Fruit fly (Drosophila melanogaster) whole organism, embryonic: ENCODE measurements around the gene RpS28b.

Experiments
- Antp ChIP-seq: fragments of 200-800 bp; sonication (Bioruptor generic); optimal IDR thresholded peaks from 3 replicates; lab custom pipeline; 2016; ENCODE audit warnings: missing biosample characterization, missing genetic modification characterization
- Awh ChIP-seq: fragments of 200-800 bp; sonication (Bioruptor generic); IDR thresholded peaks from 2 replicates; pipeline ENCODE4, ENCODE4 v1.3.6; 2022; ENCODE audit warnings: missing biosample characterization, missing genetic modification characterization
- B-H2 ChIP-seq: fragments of 200-800 bp; sonication (Bioruptor generic); optimal IDR thresholded peaks from 2 replicates; lab custom pipeline; 2018; ENCODE audit warnings: missing biosample characterization, mild to moderate bottlenecking, missing genetic modification characterization
- Bdp1 ChIP-seq: fragments of 200-800 bp; sonication (Bioruptor generic); optimal IDR thresholded peaks from 3 replicates; lab custom pipeline; 2016; ENCODE audit warnings: missing biosample characterization, missing genetic modification characterization
- Bgb ChIP-seq: fragments of 200-800 bp; sonication (Bioruptor generic); IDR thresholded peaks from 2 replicates; pipeline ENCODE4 v1.3.6; 2022; ENCODE audit warnings: missing biosample characterization, missing genetic modification characterization; ENCODE audit not compliant: partially characterized antibody
- CG10147 ChIP-seq: fragments of 200-800 bp; sonication (Bioruptor generic); optimal IDR thresholded peaks from 2 replicates; lab custom pipeline; 2019; ENCODE audit warnings: missing biosample characterization, mild to moderate bottlenecking, missing genetic modification characterization, moderate library complexity
- CG10274 ChIP-seq: fragments of 200-800 bp; sonication (Bioruptor generic); optimal IDR thresholded peaks from 3 replicates; lab custom pipeline; 2017; ENCODE audit warnings: missing biosample characterization, mild to moderate bottlenecking, missing genetic modification characterization
- CG10654 ChIP-seq: fragments of 200-800 bp; sonication (Bioruptor generic); optimal IDR thresholded peaks from 2 replicates; lab custom pipeline; 2016; ENCODE audit warnings: missing biosample characterization, missing genetic modification characterization
- CG10979 ChIP-seq: fragments of 200-800 bp; sonication (Bioruptor generic); optimal IDR thresholded peaks from 2 replicates; lab custom pipeline; 2018; ENCODE audit warnings: missing biosample characterization, mild to moderate bottlenecking, missing genetic modification characterization, moderate library complexity
- CG11504 ChIP-seq: fragments of 200-800 bp; sonication (Bioruptor generic); optimal IDR thresholded peaks from 3 replicates; lab custom pipeline; 2019; ENCODE audit warnings: missing biosample characterization, mild to moderate bottlenecking, missing genetic modification characterization, moderate library complexity
- CG12391 ChIP-seq: fragments of 200-800 bp; sonication (Bioruptor generic); optimal IDR thresholded peaks from 3 replicates; lab custom pipeline; 2018; ENCODE audit warnings: missing biosample characterization, mild to moderate bottlenecking, missing genetic modification characterization, moderate library complexity
- CG1603 ChIP-seq: fragments of 200-800 bp; sonication (Bioruptor generic); optimal IDR thresholded peaks from 2 replicates; lab custom pipeline; 2019; ENCODE audit warnings: missing biosample characterization, mild to moderate bottlenecking, missing genetic modification characterization, moderate library complexity
- CG17186 ChIP-seq: fragments of 200-800 bp; sonication (Bioruptor generic); optimal IDR thresholded peaks from 3 replicates; lab custom pipeline; 2017; ENCODE audit warnings: missing biosample characterization, missing genetic modification reagents, missing genetic modification characterization
- CG17359 ChIP-seq: fragments of 200-800 bp; sonication (Bioruptor generic); optimal IDR thresholded peaks from 3 replicates; lab custom pipeline; 2018; ENCODE audit warnings: missing biosample characterization, mild to moderate bottlenecking, missing genetic modification characterization, moderate library complexity
- CG1832 ChIP-seq: fragments of 200-800 bp; sonication (Bioruptor generic); optimal IDR thresholded peaks from 2 replicates; lab custom pipeline; 2017; ENCODE audit warnings: missing biosample characterization, mild to moderate bottlenecking, missing genetic modification characterization, inconsistent platforms
- CG2202 ChIP-seq: fragments of 200-800 bp; sonication (Bioruptor generic); optimal IDR thresholded peaks from 2 replicates; lab custom pipeline; 2018; ENCODE audit warnings: missing biosample characterization, mild to moderate bottlenecking, missing genetic modification characterization
- CG30431 ChIP-seq: fragments of 200-800 bp; sonication (Bioruptor generic); optimal IDR thresholded peaks from 2 replicates; lab custom pipeline; 2017; ENCODE audit warnings: missing biosample characterization, missing genetic modification characterization
- CG3838 ChIP-seq: fragments of 200-800 bp; sonication (Bioruptor generic); optimal IDR thresholded peaks from 3 replicates; lab custom pipeline; 2016; ENCODE audit warnings: missing biosample characterization, missing genetic modification characterization
- CG3995 ChIP-seq: fragments of 200-800 bp; sonication (Bioruptor generic); optimal IDR thresholded peaks from 3 replicates; lab custom pipeline; 2016; ENCODE audit warnings: missing biosample characterization, missing genetic modification characterization
- CG4360 ChIP-seq: fragments of 200-800 bp; sonication (Bioruptor generic); IDR thresholded peaks from 2 replicates; pipeline ENCODE4 v1.3.6; 2022; ENCODE audit warnings: missing biosample characterization, missing genetic modification characterization
- CG7987 ChIP-seq: fragments of 200-800 bp; sonication (Bioruptor generic); optimal IDR thresholded peaks from 2 replicates; lab custom pipeline; 2018; ENCODE audit warnings: missing biosample characterization, mild to moderate bottlenecking, missing genetic modification characterization, moderate library complexity
- CG9609 ChIP-seq: fragments of 200-800 bp; sonication (Bioruptor generic); optimal IDR thresholded peaks from 3 replicates; lab custom pipeline; 2016; ENCODE audit warnings: missing biosample characterization, missing genetic modification characterization
- D19B ChIP-seq: fragments of 200-800 bp; sonication (Bioruptor generic); optimal IDR thresholded peaks from 2 replicates; lab custom pipeline; 2017; ENCODE audit warnings: missing biosample characterization, mild to moderate bottlenecking, missing genetic modification characterization
- Dbx ChIP-seq: fragments of 200-800 bp; sonication (Bioruptor generic); IDR thresholded peaks from 3 replicates; pipeline ENCODE4 v1.3.6; 2022; ENCODE audit warnings: missing biosample characterization, missing genetic modification characterization
- Dref ChIP-seq: fragments of 200-800 bp; sonication (Bioruptor generic); IDR thresholded peaks from 2 replicates; pipeline ENCODE4 v1.3.6; 2022; ENCODE audit warnings: missing biosample characterization, missing genetic modification characterization
- ERR ChIP-seq: fragments of 200-800 bp; sonication (Bioruptor generic); optimal IDR thresholded peaks from 2 replicates; lab custom pipeline; 2016; ENCODE audit warnings: missing biosample characterization, missing genetic modification characterization
- H15 ChIP-seq: fragments of 200-800 bp; sonication (Bioruptor generic); IDR thresholded peaks from 3 replicates; pipeline ENCODE4 v1.3.6; 2022; ENCODE audit warnings: missing biosample characterization, missing genetic modification characterization
- Hsf ChIP-seq: fragments of 200-800 bp; sonication (Bioruptor generic); optimal IDR thresholded peaks from 3 replicates; lab custom pipeline; 2016; ENCODE audit warnings: missing biosample characterization, missing genetic modification characterization
- Med ChIP-seq: fragments of 200-800 bp; sonication (Bioruptor generic); peaks from one replicate; lab custom pipeline; 2016; ENCODE audit warnings: missing biosample characterization, missing genetic modification characterization, mild to moderate bottlenecking, inconsistent platforms, moderate library complexity
- NC2β ChIP-seq: fragments of 200-800 bp; sonication (Bioruptor generic); optimal IDR thresholded peaks from 2 replicates; lab custom pipeline; 2016; ENCODE audit warnings: missing biosample characterization, missing genetic modification characterization
- PHDP ChIP-seq: fragments of 200-800 bp; sonication (Bioruptor generic); optimal IDR thresholded peaks from 3 replicates; lab custom pipeline; 2018; ENCODE audit warnings: missing biosample characterization, mild to moderate bottlenecking, missing genetic modification characterization, moderate library complexity
- Rfx ChIP-seq: fragments of 200-800 bp; sonication (Bioruptor generic); IDR thresholded peaks from 2 replicates; pipeline ENCODE4 v1.3.6; 2022; ENCODE audit warnings: missing biosample characterization, missing genetic modification characterization
- Taf1 ChIP-seq: fragments of 200-800 bp; sonication (Bioruptor generic); IDR thresholded peaks from 2 replicates; pipeline ENCODE4 v1.3.6; 2022; ENCODE audit warnings: missing biosample characterization, missing genetic modification characterization
- Trl ChIP-seq, 3 experiments: fragments of >200 bp in 2 of 3; fragments of 200-800 bp in 1 of 3; sonication (Bioruptor generic) in 1 of 3; optimal IDR thresholded peaks; 2 replicates in 1 of 3; 3 replicates in 2 of 3; lab custom pipeline; 2016 to 2017; ENCODE audit warnings: missing biosample characterization in 1 of 3, missing genetic modification characterization in 1 of 3
- ash1 ChIP-seq: fragments of 200-800 bp; sonication (Bioruptor generic); optimal IDR thresholded peaks from 2 replicates; lab custom pipeline; 2018; ENCODE audit warnings: missing biosample characterization, mild to moderate bottlenecking, missing genetic modification characterization
- chinmo ChIP-seq: fragments of 200-800 bp; sonication (Bioruptor generic); IDR thresholded peaks from 4 replicates; pipeline ENCODE4 v1.3.6; 2022; ENCODE audit warnings: missing biosample characterization, missing genetic modification characterization; ENCODE audit not compliant: partially characterized antibody
- crc ChIP-seq: fragments of 200-800 bp; sonication (Bioruptor generic); optimal IDR thresholded peaks from 2 replicates; lab custom pipeline; 2016; ENCODE audit warnings: missing biosample characterization, missing genetic modification characterization
- danr ChIP-seq: fragments of 200-800 bp; sonication (Bioruptor generic); IDR thresholded peaks from 2 replicates; pipeline ENCODE4 v1.3.6; 2022; ENCODE audit warnings: missing biosample characterization, missing genetic modification characterization
- exex ChIP-seq: fragments of 200-800 bp; sonication (Bioruptor generic); optimal IDR thresholded peaks from 4 replicates; lab custom pipeline; 2018; ENCODE audit warnings: missing biosample characterization, mild to moderate bottlenecking, missing genetic modification characterization, moderate library complexity
- fd3F ChIP-seq: fragments of 200-800 bp; sonication (Bioruptor generic); optimal IDR thresholded peaks from 2 replicates; lab custom pipeline; 2018; ENCODE audit warnings: missing biosample characterization, mild to moderate bottlenecking, missing genetic modification characterization, moderate library complexity
- grn ChIP-seq: fragments of 200-800 bp; sonication (Bioruptor generic); optimal IDR thresholded peaks from 3 replicates; lab custom pipeline; 2017; ENCODE audit warnings: missing biosample characterization, missing genetic modification characterization
- mld ChIP-seq: fragments of 200-800 bp; sonication (Bioruptor generic); IDR thresholded peaks from 3 replicates; pipeline ENCODE4 v1.3.6; 2022; ENCODE audit warnings: missing biosample characterization, missing genetic modification characterization; ENCODE audit not compliant: partially characterized antibody
- peb ChIP-seq: fragments of 200-800 bp; sonication (Bioruptor generic); IDR thresholded peaks from 2 replicates; pipeline ENCODE4 v1.3.6; 2022; ENCODE audit warnings: missing biosample characterization, missing genetic modification characterization
- prd ChIP-seq, 3 experiments: fragments of >200 bp in 2 of 3; fragments of 200-800 bp in 1 of 3; sonication (Bioruptor generic) in 1 of 3; optimal IDR thresholded peaks in 2 of 3; IDR thresholded peaks in 1 of 3; 2 replicates in 2 of 3; 3 replicates in 1 of 3; pipeline versions ENCODE4 v1.3.6 to Lab custom; 2017 to 2022; ENCODE audit warnings: missing biosample characterization in 1 of 3, missing genetic modification characterization in 1 of 3
- sd ChIP-seq: fragments of 200-800 bp; sonication (Bioruptor generic); optimal IDR thresholded peaks from 3 replicates; lab custom pipeline; 2018; ENCODE audit warnings: missing biosample characterization, mild to moderate bottlenecking, missing genetic modification characterization, moderate library complexity
- shn ChIP-seq: fragments of 200-800 bp; sonication (Bioruptor generic); optimal IDR thresholded peaks from 3 replicates; lab custom pipeline; 2016; ENCODE audit warnings: missing biosample characterization, missing genetic modification characterization
- sisA ChIP-seq: fragments of 200-800 bp; sonication (Bioruptor generic); IDR thresholded peaks from 2 replicates; pipeline ENCODE4 v1.3.6; 2022; ENCODE audit warnings: missing biosample characterization, missing genetic modification characterization
- slbo ChIP-seq: fragments of 200-800 bp; sonication (Bioruptor generic); IDR thresholded peaks from 2 replicates; pipeline ENCODE4 v1.3.6; 2022; ENCODE audit warnings: missing biosample characterization, missing genetic modification characterization
- ssp ChIP-seq: fragments of 200-800 bp; sonication (Bioruptor generic); IDR thresholded peaks from 2 replicates; pipeline ENCODE4 v1.3.6; 2022; ENCODE audit warnings: missing biosample characterization, missing genetic modification characterization
- stc ChIP-seq: fragments of 200-800 bp; sonication (Bioruptor generic); IDR thresholded peaks from 2 replicates; pipeline ENCODE4 v1.3.6; 2022; ENCODE audit warnings: missing biosample characterization, missing genetic modification characterization

RpS28b gene

DNA sequence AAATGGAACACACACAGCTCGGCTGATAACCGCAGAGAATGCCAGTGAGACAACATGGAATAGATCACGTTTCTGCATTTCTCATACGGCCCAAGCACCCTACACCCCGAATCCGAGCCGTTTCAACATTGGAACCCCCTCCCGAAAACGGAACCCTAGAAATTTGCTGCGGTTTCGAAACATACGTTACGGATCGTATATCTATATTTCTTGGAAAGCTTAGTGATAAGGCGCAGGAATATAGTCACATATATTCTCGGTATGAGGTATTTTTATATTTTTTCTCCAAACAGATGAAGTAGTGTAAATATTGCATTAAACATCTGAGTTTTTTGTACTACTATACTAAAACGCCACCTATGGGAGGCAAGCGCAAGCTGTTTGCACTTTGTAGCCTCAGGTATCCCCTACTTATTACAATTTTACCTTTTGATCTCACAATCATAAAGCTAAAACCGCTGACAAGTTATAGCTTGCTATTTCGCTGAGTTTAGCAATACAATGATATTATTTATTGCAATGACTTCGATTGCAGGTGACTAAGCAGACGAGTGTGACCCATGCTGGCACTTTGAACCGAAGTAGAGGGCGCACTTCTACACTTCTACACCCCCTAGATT is 41.0 kb downstream of the RpS28b start (continued):
- TF ChIP-seq chinmo (GFP tag; lab: Robert Waterston, UW) (0 out of 4 replicates have a peak, but pooled peaks have one; percentile 4), CG9609 (GFP tag; lab: Kevin White, UChicago) (no peak), prd (optimal IDR thresholded peaks at IDR 0.05; lab: Kevin White, UChicago) (no peak), prd (GFP tag; IDR thresholded peaks at IDR 0.05; lab: Robert Waterston, UW) (no peak), Hsf (GFP tag; lab: Kevin White, UChicago) (no peak), CG3838 (GFP tag; lab: Kevin White, UChicago) (no peak), CG10654 (GFP tag; lab: Kevin White, UChicago) (no peak), CG3995 (GFP tag; lab: Kevin White, UChicago) (no peak), CG12391 (tag; lab: Kevin White, UChicago) (no peak), Med (GFP tag; lab: Kevin White, UChicago) (peak; percentile 57), mld (GFP tag; lab: Robert Waterston, UW) (no peak), Trl (optimal IDR thresholded peaks at IDR 0.05; lab: Kevin White, UChicago) (no peak), Trl (GFP tag; optimal IDR thresholded peaks at IDR 0.05; lab: Kevin White, UChicago) (no peak), CG30431 (GFP tag; lab: Kevin White, UChicago) (no peak), PHDP (tag; lab: Kevin White, UChicago) (no peak), CG10147 (GFP tag; lab: Kevin White, UChicago) (no peak), Bgb (no peak), sisA (GFP tag; lab: Robert Waterston, UW) (no peak), danr (GFP tag; lab: Robert Waterston, UW) (no peak), ash1 (GFP tag; lab: Kevin White, UChicago) (no peak), CG17359 (tag; lab: Kevin White, UChicago) (no peak), CG7987 (no peak), Bdp1 (GFP tag; lab: Kevin White, UChicago) (no peak), crc (GFP tag; lab: Kevin White, UChicago) (no peak), D19B (GFP tag; lab: Kevin White, UChicago) (no peak), CG1832 (GFP tag; lab: Kevin White, UChicago) (no peak), sd (tag; lab: Kevin White, UChicago) (no peak), Rfx (GFP tag; lab: Robert Waterston, UW) (0 out of 2 replicates have a peak, but pooled peaks have one; percentile 15), ERR (GFP tag; lab: Kevin White, UChicago) (no peak), CG1603 (tag; lab: Kevin White, UChicago) (peak; percentile 11), CG10979 (tag; lab: Kevin White, UChicago) (peak; percentile 51), shn (GFP tag; lab: Kevin White, UChicago) (no peak), CG4360 (GFP tag; lab: Robert Waterston, UW) (no peak), B-H2 (GFP tag; lab: Kevin White, UChicago) (no peak), Antp (GFP tag; lab: Kevin White, UChicago) (no peak), CG11504 (peak; percentile 6), CG10274 (GFP tag; lab: Kevin White, UChicago) (peak; percentile 83), H15 (GFP tag; lab: Robert Waterston, UW) (no peak), slbo (GFP tag; lab: Robert Waterston, UW) (peak; percentile 36; the same call in 1 of the 2 replicates)

DNA sequence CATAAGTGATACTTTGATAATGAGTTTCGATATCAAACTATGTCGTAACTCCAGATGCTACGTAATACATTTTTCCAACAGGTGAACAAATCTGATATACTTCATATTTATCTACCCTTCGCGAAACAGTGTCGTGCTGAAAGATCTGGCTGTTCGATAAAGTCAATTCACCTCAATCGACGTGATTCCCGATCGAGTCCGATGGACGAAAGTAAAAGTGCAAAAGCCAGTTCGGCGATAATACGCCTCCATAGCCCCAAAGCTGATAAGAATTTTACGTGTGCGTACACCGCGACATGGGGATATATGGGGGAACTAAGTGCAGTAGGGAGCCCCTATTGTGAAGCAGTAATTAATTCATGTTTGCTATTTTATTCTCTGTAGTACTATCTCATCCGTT is 43.7 kb downstream of the RpS28b start:
- TF ChIP-seq stc (GFP tag; lab: Robert Waterston, UW): no peak
- TF ChIP-seq ssp: no peak
- no peak for TF ChIP-seq CG2202 (tag; lab: Kevin White, UChicago)
- peak; percentile 22 for TF ChIP-seq grn (GFP tag; lab: Kevin White, UChicago)
- no peak for TF ChIP-seq Dref (GFP tag; lab: Robert Waterston, UW)
- no peak for TF ChIP-seq prd (optimal IDR thresholded peaks at IDR 0.05; lab: Kevin White, UChicago)
- TF ChIP-seq prd (GFP tag; IDR thresholded peaks at IDR 0.05; lab: Robert Waterston, UW): no peak
- no peak for TF ChIP-seq NC2β (GFP tag; lab: Kevin White, UChicago)
- no peak for TF ChIP-seq Taf1 (GFP tag; lab: Robert Waterston, UW)
- no peak for TF ChIP-seq peb (GFP tag; lab: Robert Waterston, UW)
- no peak for TF ChIP-seq CG17186
- TF ChIP-seq Dbx: no peak
- TF ChIP-seq exex: peak; percentile 25
- no peak for TF ChIP-seq fd3F (GFP tag; lab: Kevin White, UChicago)
- TF ChIP-seq Awh (GFP tag; lab: Robert Waterston, UW): no peak
